Worm (Caenorhabditis elegans): ENCODE data around the gene H06H21.11.

The H06H21.11 gene

DNA sequence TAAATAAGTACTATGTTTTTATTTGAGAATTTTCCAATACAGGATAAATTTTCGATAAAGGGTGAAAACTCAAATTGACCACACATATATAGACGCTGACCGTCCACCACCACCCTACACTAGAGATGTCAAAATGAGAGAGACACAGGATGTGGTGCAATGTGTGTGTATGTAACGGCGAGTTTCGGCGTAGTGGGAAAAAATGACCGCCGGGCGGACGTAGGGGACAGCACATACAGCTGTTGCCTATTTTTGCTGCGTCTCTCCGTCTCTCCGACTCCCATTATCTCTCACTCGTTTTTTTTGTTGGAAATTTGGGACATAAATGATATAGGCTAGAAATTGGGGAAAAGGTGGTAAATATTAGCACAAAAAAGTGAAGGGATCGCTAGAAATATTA lies 26.0 kb downstream of the H06H21.11 start:
- TF ChIP-seq zag-1 (tag; optimal IDR thresholded peaks at IDR 0.05) (no peak), lir-3 (tag; optimal IDR thresholded peaks at IDR 0.05; ENCODE audit: poor library complexity) (no peak), efl-1 (optimal IDR thresholded peaks at IDR 0.05) (peak in 1 of 2 experiments; percentile 19), efl-1 (GFP tag; optimal IDR thresholded peaks at IDR 0.05 in 1 of 2) (no peak), lsy-2 (tag; optimal IDR thresholded peaks at IDR 0.05) (peak in 1 of 2 experiments; percentile 29), irx-1 (tag; optimal IDR thresholded peaks at IDR 0.05) (peak; percentile 20), mep-1 (tag; optimal IDR thresholded peaks at IDR 0.05) (no peak), pqm-1 (tag; optimal IDR thresholded peaks at IDR 0.05) (no peak), nhr-47 (tag; optimal IDR thresholded peaks at IDR 0.05) (no peak), lin-35 (GFP tag; optimal IDR thresholded peaks at IDR 0.05) (peak in 1 of 2 experiments; percentile 26), snu-23 (GFP tag; optimal IDR thresholded peaks at IDR 0.05) (peak; percentile 28)

DNA sequence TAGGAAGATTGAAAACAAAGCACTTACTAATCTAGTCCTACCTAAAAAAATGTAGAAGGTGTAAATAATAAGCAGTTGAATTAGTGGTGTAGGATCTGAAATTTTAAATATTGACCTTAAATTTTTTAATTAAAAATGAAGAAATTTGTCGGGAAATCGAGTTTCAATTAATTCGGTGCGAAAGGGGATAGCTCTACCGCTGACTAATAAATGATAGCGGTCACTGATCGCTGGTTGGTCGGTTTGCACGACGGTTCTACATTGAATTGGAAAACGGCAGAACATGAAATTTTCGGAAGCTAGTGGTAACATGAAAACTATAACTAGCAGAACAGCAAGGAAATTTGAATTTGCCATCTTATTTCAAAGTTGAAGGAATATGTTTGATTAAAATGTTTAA lies 27.0 kb downstream of the H06H21.11 start, which contains the start of gene set-15:
TSS of gene set-15 (minus strand) at position 101 of the 400 bp plus-strand sequence.
- TF ChIP-seq mep-1 (tag; optimal IDR thresholded peaks at IDR 0.05) (no peak), sox-4 (tag; optimal IDR thresholded peaks at IDR 0.05) (no peak), nhr-12 (tag; optimal IDR thresholded peaks at IDR 0.05) (no peak), snu-23 (GFP tag; optimal IDR thresholded peaks at IDR 0.05) (no peak), elt-2 (tag; optimal IDR thresholded peaks at IDR 0.05) (no peak), unc-30 (tag; optimal IDR thresholded peaks at IDR 0.05) (no peak), Y116A8C.19 (tag; optimal IDR thresholded peaks at IDR 0.05; ENCODE audit: borderline replicate concordance) (no peak), C34B4.2 (tag; optimal IDR thresholded peaks at IDR 0.05) (no peak), ces-1 (GFP tag; optimal IDR thresholded peaks at IDR 0.05) (no peak), ztf-4 (tag; optimal IDR thresholded peaks at IDR 0.05) (no peak)

DNA sequence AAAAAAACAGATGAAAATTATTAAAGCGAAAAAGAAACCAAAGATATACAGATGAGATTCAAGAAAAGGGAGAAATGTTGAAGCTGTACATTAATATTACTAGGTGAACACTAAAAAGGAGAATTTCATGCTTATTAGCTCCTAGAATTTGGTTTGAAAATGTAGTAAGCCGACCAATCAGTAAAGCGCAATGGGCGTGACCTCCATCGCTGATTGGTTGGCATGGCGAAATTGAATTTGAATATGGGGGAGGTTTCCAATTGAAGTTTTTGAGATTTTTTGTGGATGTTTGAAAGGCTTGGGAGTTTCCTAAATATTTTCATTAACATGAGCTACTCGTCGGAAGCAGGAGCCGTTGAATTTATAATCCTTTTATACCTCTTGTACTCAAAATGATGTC lies 30.6 kb downstream of the H06H21.11 start:
- TF ChIP-seq xbp-1 (tag; optimal IDR thresholded peaks at IDR 0.05) (peak; percentile 6), pag-3 (tag; optimal IDR thresholded peaks at IDR 0.05; ENCODE audit: borderline replicate concordance, insufficient read depth) (no peak)

DNA sequence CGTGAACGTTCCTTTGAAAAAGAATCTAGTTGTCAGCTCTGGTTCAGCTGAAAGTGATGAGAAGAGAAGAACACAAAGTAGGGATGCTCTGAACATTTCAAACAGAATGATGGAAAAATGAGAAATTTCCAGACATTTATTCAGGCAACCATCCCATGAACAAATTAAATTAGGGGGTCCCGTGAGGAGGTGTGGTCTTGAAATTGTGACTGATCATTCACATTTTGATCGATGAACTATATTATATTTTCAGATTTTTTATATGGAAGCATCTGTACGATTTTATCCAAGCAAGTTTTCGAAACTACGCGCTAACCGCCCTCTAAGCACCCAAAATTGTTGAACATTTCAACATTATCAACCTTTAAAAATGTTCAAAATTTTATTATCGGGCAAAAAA lies 31.1 kb downstream of the H06H21.11 start, which contains the start of gene R11E3.19:
TSS of gene R11E3.19 (minus strand) at position 101 of the 400 bp plus-strand sequence.
- no peak for TF ChIP-seq snu-23 (GFP tag; optimal IDR thresholded peaks at IDR 0.05)
- no peak for TF ChIP-seq lsy-2 (tag; optimal IDR thresholded peaks at IDR 0.05)
- TF ChIP-seq ztf-4 (tag; optimal IDR thresholded peaks at IDR 0.05) = no peak
- TF ChIP-seq nhr-85 (tag) = no peak
- no peak for TF ChIP-seq sup-37 (GFP tag; optimal IDR thresholded peaks at IDR 0.05)
- TF ChIP-seq ztf-11 (tag; optimal IDR thresholded peaks at IDR 0.05) = no peak
- TF ChIP-seq mab-9 (GFP tag; IDR thresholded peaks at IDR 0.05) = no peak
- TF ChIP-seq skn-1 (tag; optimal IDR thresholded peaks at IDR 0.05) = no peak
- TF ChIP-seq ceh-8 (GFP tag; optimal IDR thresholded peaks at IDR 0.05) = no peak
- no peak for TF ChIP-seq nhr-77 (tag; optimal IDR thresholded peaks at IDR 0.05)
- TF ChIP-seq hpl-2 (GFP tag; optimal IDR thresholded peaks at IDR 0.05) = no peak
- no peak for TF ChIP-seq Y116A8C.19 (tag; optimal IDR thresholded peaks at IDR 0.05; ENCODE audit: borderline replicate concordance)
- no peak for TF ChIP-seq dpl-1 (GFP tag; optimal IDR thresholded peaks at IDR 0.05)

DNA sequence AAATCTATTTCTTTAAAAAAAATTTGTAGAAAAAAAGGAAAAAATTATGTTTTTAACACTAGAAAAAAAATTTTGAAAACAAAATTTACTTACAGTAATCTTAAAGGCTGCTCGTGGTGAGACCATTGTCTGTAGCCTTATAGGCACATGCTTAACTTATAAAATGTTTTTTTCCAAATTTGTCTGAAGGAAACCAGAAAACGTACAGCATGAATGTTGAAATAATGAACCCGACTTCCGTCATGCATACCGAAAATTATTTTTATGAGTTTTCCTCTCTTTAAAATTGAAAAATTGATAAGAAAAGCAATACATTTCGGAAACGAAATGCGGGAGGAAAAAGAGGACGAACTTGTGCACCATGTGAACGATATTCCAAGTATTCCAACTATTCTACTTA lies 35.3 kb downstream of the H06H21.11 start, which contains the start of gene R11E3.2:
TSS of gene R11E3.2 (plus strand) at position 301 of the 400 bp plus-strand sequence.
- no peak for TF ChIP-seq unc-62 (GFP tag; optimal IDR thresholded peaks at IDR 0.05)
- TF ChIP-seq sup-37 (GFP tag; optimal IDR thresholded peaks at IDR 0.05) = no peak
- no peak for TF ChIP-seq lir-3 (tag; optimal IDR thresholded peaks at IDR 0.05; ENCODE audit: poor library complexity)
- no peak for TF ChIP-seq nhr-28 (tag; optimal IDR thresholded peaks at IDR 0.05)
- TF ChIP-seq sox-4 (tag; optimal IDR thresholded peaks at IDR 0.05) = no peak
- TF ChIP-seq vab-15 (tag; optimal IDR thresholded peaks at IDR 0.05) = no peak
- no peak for TF ChIP-seq lin-15B (tag; optimal IDR thresholded peaks at IDR 0.05)
- TF ChIP-seq isw-1 (GFP tag; IDR thresholded peaks at IDR 0.05) = no peak
- no peak for TF ChIP-seq snpc-4 (tag; optimal IDR thresholded peaks at IDR 0.05)
- TF ChIP-seq ceh-8 (GFP tag; optimal IDR thresholded peaks at IDR 0.05) = no peak
- no peak for TF ChIP-seq fkh-10 (GFP tag; optimal IDR thresholded peaks at IDR 0.05)
- TF ChIP-seq hlh-17 (GFP tag; optimal IDR thresholded peaks at IDR 0.05; ENCODE audit: borderline replicate concordance) = no peak
- TF ChIP-seq unc-30 (tag; optimal IDR thresholded peaks at IDR 0.05) = no peak
